Worm (Caenorhabditis elegans) whole organism, L4/young adult: Measurements from ENCODE around the gene F20D6.11.

ENCODE experiments used
- W03F9.2 ChIP-seq: fragments of 150-350 bp; optimal IDR thresholded peaks from 2 replicates; lab custom pipeline; 2014; ENCODE audit warnings: missing biosample characterization, missing genetic modification characterization
- dao-5 ChIP-seq: sonication (generic microtip); optimal IDR thresholded peaks from 2 replicates; lab custom pipeline; 2016; ENCODE audit warnings: missing genotype, missing genetic modification characterization, moderate library complexity, missing compliant biosample characterization
- him-1 ChIP-seq: sonication (generic microtip); optimal IDR thresholded peaks from 2 replicates; lab custom pipeline; 2016; ENCODE audit warnings: missing genotype, missing genetic modification reagents, missing genetic modification characterization, missing compliant biosample characterization

DNA sequence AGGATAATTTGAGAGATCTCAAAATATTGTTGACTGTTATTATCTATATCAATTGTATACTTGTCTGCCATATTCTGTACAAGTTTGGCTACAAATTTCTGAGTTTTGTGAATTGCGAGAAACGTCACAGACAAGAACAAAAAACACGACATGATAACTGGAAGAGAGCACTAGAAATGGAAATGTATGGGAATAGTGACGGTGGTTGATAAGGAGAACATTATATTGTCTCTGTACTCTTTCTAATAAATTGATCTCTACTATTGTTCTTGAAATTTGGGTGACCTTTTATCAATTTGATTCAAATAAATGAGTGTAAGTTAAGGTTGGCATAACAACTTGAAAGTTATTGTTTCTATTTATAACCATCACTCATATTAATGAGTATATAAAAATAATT lies 13.9 kb upstream of the F20D6.11 start:
- no peak for TF ChIP-seq W03F9.2 (tag; lab: Kevin White, UChicago)
- no peak for TF ChIP-seq him-1
- no peak for TF ChIP-seq dao-5 (tag; lab: Kevin White, UChicago)
